Fruit fly (Drosophila melanogaster) whole organism, wandering third instar larva: ENCODE data around the gene CG31975.

ENCODE experiments used
- Abd-B ChIP-seq: fragments of >200 bp; optimal IDR thresholded peaks from 2 replicates; lab custom pipeline; 2017; ENCODE audit warnings: missing biosample characterization, missing genetic modification characterization
- CG32264 ChIP-seq: fragments of 200-800 bp; sonication (Bioruptor generic); optimal IDR thresholded peaks from 2 replicates; lab custom pipeline; 2016; ENCODE audit warnings: missing biosample characterization, missing genetic modification characterization
- CG9705 ChIP-seq: fragments of 200-800 bp; sonication (Bioruptor generic); optimal IDR thresholded peaks from 2 replicates; lab custom pipeline; 2018; ENCODE audit warnings: missing biosample characterization, mild to moderate bottlenecking, missing genetic modification characterization
- CrebA ChIP-seq: fragments of 200-800 bp; sonication (Bioruptor generic); optimal IDR thresholded peaks from 2 replicates; lab custom pipeline; 2016; ENCODE audit warnings: missing biosample characterization, mild to moderate bottlenecking, missing genetic modification characterization, borderline replicate concordance
- Dfd ChIP-seq: fragments of >200 bp; optimal IDR thresholded peaks from 2 replicates; lab custom pipeline; 2017; ENCODE audit warnings: missing biosample characterization, missing genetic modification characterization
- Dif ChIP-seq: fragments of 200-275, 200-300 bp; sonication (Bioruptor generic); optimal IDR thresholded peaks from 2 replicates; lab custom pipeline; 2018; ENCODE audit warnings: missing biosample characterization, missing genetic modification characterization; ENCODE audit not compliant: partially characterized antibody
- GATAd ChIP-seq: sonication (Bioruptor generic); optimal IDR thresholded peaks from 2 replicates; lab custom pipeline; 2016; ENCODE audit warnings: missing biosample characterization, missing genetic modification characterization
- HLH106 ChIP-seq: fragments of 200-800 bp; optimal IDR thresholded peaks from 3 replicates; lab custom pipeline; 2019; ENCODE audit warnings: missing biosample characterization, mild to moderate bottlenecking, missing genetic modification characterization, moderate library complexity
- Hnf4 ChIP-seq: fragments of 200-800 bp; sonication (Bioruptor generic); optimal IDR thresholded peaks from 2 replicates; lab custom pipeline; 2016; ENCODE audit warnings: missing biosample characterization, mild to moderate bottlenecking, missing genetic modification characterization
- Hr78 ChIP-seq: fragments of >200 bp; optimal IDR thresholded peaks from 2 replicates; lab custom pipeline; 2017; ENCODE audit warnings: missing biosample characterization, missing genetic modification characterization
- Hr83 ChIP-seq: fragments of 200-300 bp; sonication (Bioruptor generic); optimal IDR thresholded peaks from 2 replicates; lab custom pipeline; 2016; ENCODE audit warnings: missing biosample characterization, mild to moderate bottlenecking, missing genetic modification characterization, moderate library complexity; ENCODE audit not compliant: poor library complexity, severe bottlenecking
- Jra ChIP-seq: sonication (Bioruptor generic); optimal IDR thresholded peaks from 2 replicates; lab custom pipeline; 2016; ENCODE audit warnings: missing biosample characterization, missing genetic modification characterization
- Mio ChIP-seq: sonication (Bioruptor generic); optimal IDR thresholded peaks from 2 replicates; lab custom pipeline; 2016; ENCODE audit warnings: missing biosample characterization, missing genetic modification characterization
- Myc ChIP-seq: fragments of >200 bp; optimal IDR thresholded peaks from 2 replicates; lab custom pipeline; 2017
- N ChIP-seq: fragments of >200 bp; optimal IDR thresholded peaks from 2 replicates; lab custom pipeline; 2018; ENCODE audit warnings: missing biosample characterization, missing external identifiers, missing genetic modification characterization
- Rel ChIP-seq, 2 experiments: fragments of 200-800 bp; sonication (Bioruptor generic) in 1 of 2; optimal IDR thresholded peaks; 2 replicates in 1 of 2; 3 replicates in 1 of 2; lab custom pipeline; 2016 to 2019; ENCODE audit warnings: mild to moderate bottlenecking in 2 of 2, missing biosample characterization in 2 of 2, missing genetic modification characterization in 2 of 2, moderate library complexity in 1 of 2
- Sp1 ChIP-seq: fragments of 200-800 bp; sonication (Bioruptor generic); optimal IDR thresholded peaks from 3 replicates; lab custom pipeline; 2019; ENCODE audit warnings: missing biosample characterization, mild to moderate bottlenecking, missing genetic modification characterization, moderate library complexity
- br ChIP-seq: fragments of 200-800 bp; sonication (Bioruptor generic); optimal IDR thresholded peaks from 2 replicates; lab custom pipeline; 2016; ENCODE audit warnings: missing biosample characterization, missing genetic modification characterization
- brk ChIP-seq: fragments of 200-800 bp; sonication (Bioruptor generic); optimal IDR thresholded peaks from 2 replicates; lab custom pipeline; 2016; ENCODE audit warnings: missing biosample characterization, mild to moderate bottlenecking, missing genetic modification characterization
- dl ChIP-seq, 2 experiments: fragments of 175-275, 200-275 bp in 1 of 2; fragments of 200-275 bp in 1 of 2; sonication (Bioruptor generic); optimal IDR thresholded peaks; lab custom pipeline; 2018; ENCODE audit warnings: mild to moderate bottlenecking in 2 of 2, missing biosample characterization in 2 of 2, missing genetic modification characterization in 2 of 2, moderate library complexity in 2 of 2; ENCODE audit not compliant: partially characterized antibody in 2 of 2, insufficient read depth in 1 of 2
- dmrt93B ChIP-seq: fragments of 200-800 bp; sonication (Bioruptor generic); optimal IDR thresholded peaks from 2 replicates; lab custom pipeline; 2018; ENCODE audit warnings: missing biosample characterization, mild to moderate bottlenecking, missing genetic modification characterization
- dsf ChIP-seq: sonication (Bioruptor generic); optimal IDR thresholded peaks from 2 replicates; lab custom pipeline; 2016; ENCODE audit warnings: missing biosample characterization, missing genetic modification characterization, borderline replicate concordance
- ey ChIP-seq: fragments of 200-800 bp; sonication (Bioruptor generic); optimal IDR thresholded peaks from 2 replicates; lab custom pipeline; 2016; ENCODE audit warnings: missing biosample characterization, missing genetic modification characterization
- foxo ChIP-seq, 2 experiments: fragments of 200-800 bp; sonication (Bioruptor generic); optimal IDR thresholded peaks; 2 replicates in 1 of 2; 3 replicates in 1 of 2; lab custom pipeline; 2016 to 2017; ENCODE audit warnings: missing biosample characterization in 2 of 2, missing genetic modification characterization in 2 of 2
- fru ChIP-seq: fragments of 200-800 bp; sonication (Bioruptor generic); optimal IDR thresholded peaks from 3 replicates; lab custom pipeline; 2016; ENCODE audit warnings: missing biosample characterization, mild to moderate bottlenecking, missing genetic modification characterization
- h ChIP-seq: fragments of 200-800 bp; sonication (Bioruptor generic); optimal IDR thresholded peaks from 3 replicates; lab custom pipeline; 2016; ENCODE audit warnings: missing biosample characterization, mild to moderate bottlenecking, missing genetic modification characterization
- jim ChIP-seq: fragments of 175-275, 200-325 bp; sonication (Bioruptor generic); optimal IDR thresholded peaks from 2 replicates; lab custom pipeline; 2016; ENCODE audit warnings: missing biosample characterization, mild to moderate bottlenecking, missing genetic modification characterization
- lola ChIP-seq: fragments of >200 bp; optimal IDR thresholded peaks from 2 replicates; lab custom pipeline; 2017; ENCODE audit warnings: missing biosample characterization, missing genetic modification characterization
- pan ChIP-seq: fragments of >200 bp; optimal IDR thresholded peaks from 2 replicates; lab custom pipeline; 2017
- psq ChIP-seq: fragments of 200-800 bp; sonication (Bioruptor generic); optimal IDR thresholded peaks from 3 replicates; lab custom pipeline; 2017; ENCODE audit warnings: missing biosample characterization, mild to moderate bottlenecking, missing genetic modification characterization, moderate library complexity
- rgr ChIP-seq: fragments of 200-800 bp; sonication (Bioruptor generic); optimal IDR thresholded peaks from 3 replicates; lab custom pipeline; 2016; ENCODE audit warnings: missing biosample characterization, mild to moderate bottlenecking, missing genetic modification characterization
- sage ChIP-seq: fragments of 200-800 bp; sonication (Bioruptor generic); optimal IDR thresholded peaks from 2 replicates; lab custom pipeline; 2016; ENCODE audit warnings: missing biosample characterization, mild to moderate bottlenecking, missing genetic modification characterization
- sv ChIP-seq: fragments of 200-800 bp; sonication (Bioruptor generic); optimal IDR thresholded peaks from 3 replicates; lab custom pipeline; 2016; ENCODE audit warnings: missing biosample characterization, missing genetic modification characterization
- tai ChIP-seq: sonication (Bioruptor generic); optimal IDR thresholded peaks from 2 replicates; lab custom pipeline; 2016; ENCODE audit warnings: missing biosample characterization, missing genetic modification characterization
- usp ChIP-seq: fragments of >200 bp; optimal IDR thresholded peaks from 2 replicates; lab custom pipeline; 2017; ENCODE audit warnings: missing biosample characterization, missing genetic modification characterization
- woc ChIP-seq: sonication (Bioruptor generic); optimal IDR thresholded peaks from 2 replicates; lab custom pipeline; 2016; ENCODE audit warnings: missing biosample characterization, mild to moderate bottlenecking, missing genetic modification characterization

CG31975 gene

dm6 chr2L:165253-165890 is 24.6 kb upstream of the CG31975 start:
- TF ChIP-seq h (peak; percentile 52), Mio (GFP tag; lab: Kevin White, UChicago) (peak; percentile 19), dl (GFP tag; optimal IDR thresholded peaks at IDR 0.05; lab: Kevin White, UChicago; ENCODE audit: insufficient read depth in 1 of 2, partially characterized antibody in 2 of 2) (no peak), rgr (GFP tag; lab: Kevin White, UChicago) (peak; percentile 42), Dif (GFP tag; lab: Kevin White, UChicago) (peak; percentile 14), Rel (GFP tag; optimal IDR thresholded peaks at IDR 0.05; lab: Kevin White, UChicago) (no peak), Rel (tag; optimal IDR thresholded peaks at IDR 0.05; lab: Kevin White, UChicago) (peak; percentile 32), CG32264 (no peak), HLH106 (tag; lab: Kevin White, UChicago) (peak; percentile 16)

dm6 chr2L:163229-163628 is 22.4 kb upstream of the CG31975 start:
- TF ChIP-seq jim (no peak), dl (GFP tag; optimal IDR thresholded peaks at IDR 0.05; lab: Kevin White, UChicago; ENCODE audit: insufficient read depth in 1 of 2, partially characterized antibody in 2 of 2) (no peak), woc (GFP tag; lab: Kevin White, UChicago) (no peak), Myc (lab: Kevin White, UChicago) (no peak), N (GFP tag; lab: Kevin White, UChicago) (no peak), rgr (GFP tag; lab: Kevin White, UChicago) (no peak), brk (no peak), HLH106 (tag; lab: Kevin White, UChicago) (no peak), GATAd (no peak), Dfd (no peak), CG9705 (no peak), foxo (GFP tag; optimal IDR thresholded peaks at IDR 0.05; lab: Kevin White, UChicago) (no peak), CG32264 (no peak), Jra (GFP tag; lab: Kevin White, UChicago) (no peak), dmrt93B (GFP tag; lab: Kevin White, UChicago) (no peak), Hr83 (GFP tag; lab: Kevin White, UChicago) (no peak), tai (GFP tag; lab: Kevin White, UChicago) (no peak), psq (GFP tag; lab: Kevin White, UChicago) (no peak), br (GFP tag; lab: Kevin White, UChicago) (no peak), Abd-B (no peak)
- TF ChIP-seq, all 38 proteins: peak for 0

- peak; percentile 42 for TF ChIP-seq sage (GFP tag; lab: Kevin White, UChicago)
- TF ChIP-seq fru (GFP tag; lab: Kevin White, UChicago) = no peak
- no peak for TF ChIP-seq psq (GFP tag; lab: Kevin White, UChicago)
- no peak for TF ChIP-seq Jra (GFP tag; lab: Kevin White, UChicago)
- TF ChIP-seq GATAd = no peak
- TF ChIP-seq, all 38 proteins: peak for 1
These were observed 21.4 kb upstream of the CG31975 start for dm6 chr2L:162208-162607.

dm6 chr2L:161453-162175 is 20.8 kb upstream of the CG31975 start:
- TF ChIP-seq Dfd = no peak
- TF ChIP-seq Sp1 = peak; percentile 73
- peak; percentile 53 for TF ChIP-seq br (GFP tag; lab: Kevin White, UChicago)
- peak; percentile 17 to 75 for TF ChIP-seq foxo (GFP tag; optimal IDR thresholded peaks at IDR 0.05; lab: Kevin White, UChicago)
- no peak for TF ChIP-seq HLH106 (tag; lab: Kevin White, UChicago)
- TF ChIP-seq Hr83 (GFP tag; lab: Kevin White, UChicago) = peak; percentile 61
- TF ChIP-seq Hnf4 = peak; percentile 74
- TF ChIP-seq usp (GFP tag; lab: Kevin White, UChicago) = no peak
- peak; percentile 54 for TF ChIP-seq psq (GFP tag; lab: Kevin White, UChicago)
- TF ChIP-seq Hr78 (GFP tag; lab: Kevin White, UChicago) = no peak
- TF ChIP-seq lola = no peak
- no peak for TF ChIP-seq Myc (lab: Kevin White, UChicago)
- peak; percentile 83 for TF ChIP-seq Jra (GFP tag; lab: Kevin White, UChicago)
- peak; percentile 20 for TF ChIP-seq Abd-B
- TF ChIP-seq Dif (GFP tag; lab: Kevin White, UChicago) = peak; percentile 68
- peak; percentile 1 for TF ChIP-seq rgr (GFP tag; lab: Kevin White, UChicago)
- no peak for TF ChIP-seq dsf
- no peak for TF ChIP-seq woc (GFP tag; lab: Kevin White, UChicago)
- no peak for TF ChIP-seq CG9705
- peak; percentile 61 for TF ChIP-seq h
- TF ChIP-seq CG32264 = peak; percentile 51
- TF ChIP-seq jim = no peak
- TF ChIP-seq sage (GFP tag; lab: Kevin White, UChicago) = peak; percentile 67
- TF ChIP-seq dmrt93B (GFP tag; lab: Kevin White, UChicago) = no peak
- peak; percentile 43 for TF ChIP-seq fru (GFP tag; lab: Kevin White, UChicago)
- TF ChIP-seq brk = peak; percentile 87
- no peak for TF ChIP-seq pan (lab: Kevin White, UChicago)
- peak; percentile 86 for TF ChIP-seq N (GFP tag; lab: Kevin White, UChicago)
- TF ChIP-seq ey (GFP tag; lab: Kevin White, UChicago) = no peak
- no peak for TF ChIP-seq Mio (GFP tag; lab: Kevin White, UChicago)
- TF ChIP-seq Rel (GFP tag; optimal IDR thresholded peaks at IDR 0.05; lab: Kevin White, UChicago) = peak; percentile 48
- peak; percentile 71 for TF ChIP-seq Rel (tag; optimal IDR thresholded peaks at IDR 0.05; lab: Kevin White, UChicago)
- TF ChIP-seq GATAd = no peak
- TF ChIP-seq tai (GFP tag; lab: Kevin White, UChicago) = peak; percentile 71
- peak; percentile 28 for TF ChIP-seq sv (GFP tag; lab: Kevin White, UChicago)
- peak; percentile 90 for TF ChIP-seq CrebA (GFP tag; lab: Kevin White, UChicago)
